Fruit fly (Drosophila melanogaster): ENCODE data around the gene mtg.

The mtg gene

DNA sequence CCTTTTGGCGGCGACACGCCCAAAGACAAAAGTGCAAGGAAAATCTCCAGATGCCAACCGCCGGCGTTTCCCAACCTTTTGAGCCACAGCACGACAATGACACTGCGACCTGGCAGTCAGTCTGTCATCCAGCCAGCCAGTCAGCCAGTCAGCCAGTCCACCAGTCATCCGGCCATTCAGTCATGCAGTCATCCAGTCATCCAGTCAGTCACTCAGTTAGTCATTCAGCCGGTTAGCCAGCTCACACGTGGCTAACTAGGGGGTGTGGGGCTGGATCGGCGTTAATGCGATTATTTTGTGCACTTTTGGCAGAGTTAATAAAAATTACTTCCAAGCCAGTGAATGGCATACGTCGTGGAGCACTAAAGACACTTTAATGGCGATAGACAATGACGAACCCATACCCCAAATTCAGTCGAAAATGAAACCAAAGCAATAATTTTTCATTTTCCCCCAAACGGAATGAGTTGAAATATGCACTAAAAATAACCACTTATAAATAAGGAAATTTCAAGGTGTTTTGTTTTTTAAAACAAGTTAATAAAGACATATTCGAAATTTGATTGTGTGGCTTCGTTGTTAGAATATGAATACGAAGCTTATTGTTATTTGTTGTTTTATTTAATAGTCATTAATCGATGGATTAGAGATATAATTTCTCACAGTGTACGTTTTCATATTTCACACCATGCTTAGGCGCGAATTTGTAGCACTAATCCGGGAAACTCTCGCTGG is 25.4 kb upstream of the mtg start:
- TF ChIP-seq CG8478 (optimal IDR thresholded peaks at IDR 0.05): no peak
- no peak for TF ChIP-seq CTCF (optimal IDR thresholded peaks at IDR 0.05)

- TF ChIP-seq CTCF (optimal IDR thresholded peaks at IDR 0.05) (no peak), CG8478 (optimal IDR thresholded peaks at IDR 0.05) (no peak)
These were observed 24.8 kb upstream of the mtg start for dm6 chr3R:8225461-8225971.

DNA sequence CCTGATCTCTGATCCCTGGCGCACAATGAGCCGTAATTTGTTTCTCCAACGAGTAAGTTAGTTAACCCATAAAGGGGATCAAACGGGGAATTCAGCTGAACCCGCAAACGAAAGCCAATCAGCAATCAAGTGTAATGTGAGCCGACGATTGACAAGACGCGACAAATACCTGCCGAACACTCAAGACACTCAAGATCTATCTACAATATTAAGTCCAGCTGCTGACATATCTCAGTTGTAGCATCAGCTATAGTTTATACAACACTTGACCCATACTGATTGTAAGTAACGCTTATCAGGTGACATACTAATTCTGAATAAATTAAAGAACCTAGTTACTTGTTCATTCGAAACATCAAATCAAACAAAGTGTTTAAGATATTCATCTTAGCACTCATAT is 23.0 kb upstream of the mtg start:
- no peak for TF ChIP-seq CG8478 (optimal IDR thresholded peaks at IDR 0.05)
- TF ChIP-seq CTCF (optimal IDR thresholded peaks at IDR 0.05): no peak

- TF ChIP-seq CTCF (optimal IDR thresholded peaks at IDR 0.05) (peak; percentile 51 to 70), CG8478 (optimal IDR thresholded peaks at IDR 0.05) (no peak)
These were observed 16.9 kb upstream of the mtg start, which contains the start of gene PolI for dm6 chr3R:8233370-8233773. Gene PolI, plus strand, starts transcription at chr3R:8233507.

- TF ChIP-seq CG8478 (optimal IDR thresholded peaks at IDR 0.05): no peak
- TF ChIP-seq CTCF (optimal IDR thresholded peaks at IDR 0.05): no peak
These were observed 16.4 kb upstream of the mtg start for dm6 chr3R:8233864-8234263.

dm6 chr3R:8239472-8240301 is 10.6 kb upstream of the mtg start:
- no peak for TF ChIP-seq CTCF (optimal IDR thresholded peaks at IDR 0.05)
- no peak for TF ChIP-seq CG8478 (optimal IDR thresholded peaks at IDR 0.05)

dm6 chr3R:8240302-8240682 is 10.0 kb upstream of the mtg start, which contains the start of gene Ada2b:
Gene Ada2b, minus strand, starts transcription at chr3R:8240515.
- TF ChIP-seq CG8478 (optimal IDR thresholded peaks at IDR 0.05) (no peak), CTCF (optimal IDR thresholded peaks at IDR 0.05) (peak in 1 of 2 experiments; percentile 27)

dm6 chr3R:8243720-8244119 is 6.6 kb upstream of the mtg start, which contains the start of the genes CG9636, CG18749 and CG33722:
Gene CG9636, minus strand, starts transcription at chr3R:8243792.
Gene CG18749, plus strand, starts transcription at chr3R:8244055.
Gene CG33722, plus strand, starts transcription at chr3R:8244055.
- TF ChIP-seq CTCF (optimal IDR thresholded peaks at IDR 0.05): no peak
- TF ChIP-seq CG8478 (optimal IDR thresholded peaks at IDR 0.05): no peak

- TF ChIP-seq CG8478 (optimal IDR thresholded peaks at IDR 0.05) (no peak), CTCF (optimal IDR thresholded peaks at IDR 0.05) (no peak)
These were observed 2.2 kb upstream of the mtg start, which contains the start of gene CG15864 for dm6 chr3R:8248138-8248537. Gene CG15864, plus strand, starts transcription at chr3R:8248438.

dm6 chr3R:8251532-8251931 is 1.2 kb downstream of the mtg start:
- TF ChIP-seq CG8478 (optimal IDR thresholded peaks at IDR 0.05): no peak
- no peak for TF ChIP-seq CTCF (optimal IDR thresholded peaks at IDR 0.05)

dm6 chr3R:8254347-8254746 is 4.0 kb downstream of the mtg start:
- TF ChIP-seq CG8478 (optimal IDR thresholded peaks at IDR 0.05) (no peak), CTCF (optimal IDR thresholded peaks at IDR 0.05) (no peak)

DNA sequence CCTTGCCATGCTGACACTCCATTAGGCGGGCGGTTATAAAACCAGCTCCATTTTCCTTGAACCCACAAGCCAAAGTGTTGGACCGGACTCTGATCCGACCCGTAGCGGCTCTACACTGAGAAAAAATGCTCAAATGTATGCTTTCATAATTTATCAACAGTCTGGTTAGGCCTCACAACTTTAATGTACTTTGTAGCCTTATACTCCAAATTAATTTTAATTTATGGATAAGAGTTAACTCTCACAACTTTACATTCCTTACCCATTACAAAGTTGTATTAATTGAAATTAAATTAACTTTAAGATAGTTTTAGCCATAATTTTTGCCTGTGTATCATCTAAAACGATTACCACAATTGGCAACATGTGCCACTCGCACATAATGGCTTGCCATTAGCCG is 5.7 kb downstream of the mtg start:
- no peak for TF ChIP-seq CTCF (optimal IDR thresholded peaks at IDR 0.05)
- TF ChIP-seq CG8478 (optimal IDR thresholded peaks at IDR 0.05): no peak

DNA sequence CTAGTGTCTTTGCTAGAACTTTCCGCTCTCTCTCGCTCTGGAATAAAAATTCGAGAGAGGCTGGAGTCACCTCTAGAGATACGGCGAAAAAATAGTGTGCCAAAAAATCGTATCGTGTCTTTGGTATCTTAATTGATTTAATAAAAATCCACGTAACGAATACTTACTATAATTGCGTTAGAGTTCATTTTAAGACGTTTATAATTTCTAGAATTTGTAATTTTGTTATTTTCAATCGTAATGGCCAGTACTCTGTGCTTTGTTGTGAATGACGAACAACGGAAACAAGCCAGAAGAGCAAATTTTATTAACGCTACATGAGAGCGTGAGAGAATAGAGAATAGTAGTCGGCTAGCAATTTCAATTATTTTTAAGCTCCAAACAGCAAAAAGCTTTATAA is 11.3 kb downstream of the mtg start:
- no peak for TF ChIP-seq CG8478 (optimal IDR thresholded peaks at IDR 0.05)
- TF ChIP-seq CTCF (optimal IDR thresholded peaks at IDR 0.05): no peak

dm6 chr3R:8264302-8265080 is 14.2 kb downstream of the mtg start, which contains the start of the genes RPA1 and Mcm2:
Gene RPA1, minus strand, starts transcription at chr3R:8264451.
Gene Mcm2, plus strand, starts transcription at chr3R:8264970.
- TF ChIP-seq CTCF (optimal IDR thresholded peaks at IDR 0.05): peak in 1 of 2 experiments; percentile 22
- no peak for TF ChIP-seq CG8478 (optimal IDR thresholded peaks at IDR 0.05)

dm6 chr3R:8269740-8270139 is 19.4 kb downstream of the mtg start, which contains the start of gene CG9630:
Gene CG9630, minus strand, starts transcription at chr3R:8269896.
- TF ChIP-seq CG8478 (optimal IDR thresholded peaks at IDR 0.05) (no peak), CTCF (optimal IDR thresholded peaks at IDR 0.05) (peak; percentile 38 to 55)
